Worm (Caenorhabditis elegans) whole organism, L3 larva: ENCODE data around the gene C06G3.3.
A peak's percentile ranks its signal among the peaks of the same experiment; 100 is the strongest.

ENCODE experiments used
- R02D3.7 ChIP-seq: fragments of 150-350 bp; optimal IDR thresholded peaks from 2 replicates; lab custom pipeline; 2014; ENCODE audit warnings: missing biosample characterization, missing genetic modification characterization
- aly-2 ChIP-seq: fragments of 150-350 bp; optimal IDR thresholded peaks from 2 replicates; lab custom pipeline; 2014; ENCODE audit warnings: missing biosample characterization, missing genetic modification characterization
- ama-1 ChIP-seq: fragments of 150-350 bp; optimal IDR thresholded peaks from 2 replicates; lab custom pipeline; 2018
- ceh-82 ChIP-seq: fragments of 150-350 bp; optimal IDR thresholded peaks from 2 replicates; lab custom pipeline; 2014; ENCODE audit warnings: missing biosample characterization, missing genetic modification characterization
- ceh-9 ChIP-seq: sonication (generic microtip); optimal IDR thresholded peaks from 2 replicates; lab custom pipeline; 2018; ENCODE audit warnings: missing biosample characterization, missing genetic modification characterization
- daf-12 ChIP-seq: fragments of 150-350 bp; optimal IDR thresholded peaks from 2 replicates; lab custom pipeline; 2014; ENCODE audit warnings: missing biosample characterization, missing genetic modification reagents, missing genetic modification characterization
- egl-5 ChIP-seq: fragments of 150-350 bp; optimal IDR thresholded peaks from 2 replicates; lab custom pipeline; 2017; ENCODE audit warnings: missing biosample characterization, missing genetic modification reagents, missing genetic modification characterization, inconsistent platforms
- elt-1 ChIP-seq: fragments of 150-350 bp; optimal IDR thresholded peaks from 2 replicates; lab custom pipeline; 2014; ENCODE audit warnings: missing biosample characterization, missing genetic modification characterization
- elt-2 ChIP-seq: sonication (generic microtip); optimal IDR thresholded peaks from 2 replicates; lab custom pipeline; 2016; ENCODE audit warnings: missing genetic modification reagents, mild to moderate bottlenecking, missing genetic modification characterization, missing compliant biosample characterization
- elt-3 ChIP-seq, 3 experiments: fragments of 150-350 bp in 1 of 3; sonication (generic microtip) in 2 of 3; optimal IDR thresholded peaks; 2 replicates in 2 of 3; 4 replicates in 1 of 3; lab custom pipeline; 2014 to 2017; ENCODE audit warnings: missing biosample characterization in 3 of 3, missing genetic modification characterization in 3 of 3
- eor-1 ChIP-seq, 2 experiments: fragments of 150-350 bp; optimal IDR thresholded peaks; 2 replicates each; lab custom pipeline; 2014 to 2018; ENCODE audit warnings: missing biosample characterization in 2 of 2, missing genetic modification characterization in 2 of 2
- fkh-10 ChIP-seq: sonication (generic microtip); optimal IDR thresholded peaks from 2 replicates; lab custom pipeline; 2017; ENCODE audit warnings: missing biosample characterization, missing genetic modification reagents, missing genetic modification characterization
- fkh-2 ChIP-seq: fragments of 150-350 bp; optimal IDR thresholded peaks from 2 replicates; lab custom pipeline; 2014; ENCODE audit warnings: missing biosample characterization, missing genetic modification reagents, missing genetic modification characterization
- fos-1 ChIP-seq: fragments of 150-350 bp; optimal IDR thresholded peaks from 2 replicates; lab custom pipeline; 2014; ENCODE audit warnings: missing biosample characterization, missing genetic modification characterization
- hmg-11 ChIP-seq: sonication (generic microtip); optimal IDR thresholded peaks from 2 replicates; lab custom pipeline; 2016; ENCODE audit warnings: missing genetic modification characterization, missing compliant biosample characterization
- jun-1 ChIP-seq: fragments of 150-350 bp; optimal IDR thresholded peaks from 2 replicates; lab custom pipeline; 2014; ENCODE audit warnings: missing biosample characterization, missing genetic modification reagents, missing genetic modification characterization
- lin-15B ChIP-seq: fragments of 150-350 bp; optimal IDR thresholded peaks from 2 replicates; lab custom pipeline; 2014; ENCODE audit warnings: missing biosample characterization, missing genetic modification characterization
- lsy-12 ChIP-seq: sonication (generic microtip); optimal IDR thresholded peaks from 2 replicates; lab custom pipeline; 2016; ENCODE audit warnings: mild to moderate bottlenecking, missing genetic modification characterization, missing compliant biosample characterization
- mdl-1 ChIP-seq: fragments of 150-350 bp; optimal IDR thresholded peaks from 2 replicates; lab custom pipeline; 2014; ENCODE audit warnings: missing biosample characterization, missing genetic modification characterization
- mml-1 ChIP-seq: fragments of 150-350 bp; sonication (generic microtip); optimal IDR thresholded peaks from 3 replicates; lab custom pipeline; 2014; ENCODE audit warnings: missing biosample characterization, missing genetic modification characterization
- nfya-1 ChIP-seq: sonication (generic microtip); optimal IDR thresholded peaks from 2 replicates; lab custom pipeline; 2017; ENCODE audit warnings: missing genetic modification characterization, mild to moderate bottlenecking, missing compliant biosample characterization, antibody characterized with exemption, moderate library complexity; ENCODE audit not compliant: insufficient read depth
- nhr-11 ChIP-seq: fragments of 150-350 bp; optimal IDR thresholded peaks from 2 replicates; lab custom pipeline; 2014; ENCODE audit warnings: missing biosample characterization, missing genetic modification characterization
- nhr-23 ChIP-seq: fragments of 150-350 bp; optimal IDR thresholded peaks from 2 replicates; lab custom pipeline; 2014; ENCODE audit warnings: missing biosample characterization, missing genetic modification reagents, missing genetic modification characterization
- nhr-237 ChIP-seq: fragments of 150-350 bp; optimal IDR thresholded peaks from 2 replicates; lab custom pipeline; 2014; ENCODE audit warnings: missing biosample characterization, missing genetic modification characterization
- nhr-43 ChIP-seq: sonication (generic microtip); optimal IDR thresholded peaks from 2 replicates; lab custom pipeline; 2016; ENCODE audit warnings: mild to moderate bottlenecking, missing genetic modification characterization, missing compliant biosample characterization; ENCODE audit not compliant: poor library complexity, severe bottlenecking
- nhr-76 ChIP-seq: fragments of 150-350 bp; sonication (generic microtip); optimal IDR thresholded peaks from 5 replicates; lab custom pipeline; 2014; ENCODE audit warnings: missing biosample characterization, missing genetic modification characterization
- pqm-1 ChIP-seq: fragments of 150-350 bp; optimal IDR thresholded peaks from 2 replicates; lab custom pipeline; 2017; ENCODE audit warnings: missing biosample characterization, missing genetic modification characterization, inconsistent platforms
- snpc-4 ChIP-seq: fragments of 150-350 bp; optimal IDR thresholded peaks from 2 replicates; lab custom pipeline; 2014; ENCODE audit warnings: missing biosample characterization, missing genetic modification characterization
- tbx-2 ChIP-seq: sonication (generic microtip); optimal IDR thresholded peaks from 2 replicates; lab custom pipeline; 2016; ENCODE audit warnings: mild to moderate bottlenecking, missing genetic modification characterization, missing compliant biosample characterization
- unc-39 ChIP-seq: sonication (generic microtip); optimal IDR thresholded peaks from 4 replicates; lab custom pipeline; 2017; ENCODE audit warnings: missing biosample characterization, missing genetic modification characterization
- unc-62 ChIP-seq: fragments of 150-350 bp; sonication (generic microtip); optimal IDR thresholded peaks from 4 replicates; lab custom pipeline; 2014; ENCODE audit warnings: missing biosample characterization, missing genetic modification reagents, missing genetic modification characterization
- ztf-11 ChIP-seq: fragments of 150-350 bp; optimal IDR thresholded peaks from 2 replicates; lab custom pipeline; 2014; ENCODE audit warnings: missing biosample characterization, missing genetic modification characterization
- ztf-4 ChIP-seq: fragments of 150-350 bp; optimal IDR thresholded peaks from 2 replicates; lab custom pipeline; 2014; ENCODE audit warnings: missing biosample characterization, missing genetic modification characterization

Gene C06G3.3

ce11 chrIV:7003323-7003722, 32.6 kb upstream of the C06G3.3 start, which contains the start of gene cht-3:
Gene cht-3, plus strand, starts transcription at chrIV:7003623.
- TF ChIP-seq fos-1 (tag; lab: Kevin White, UChicago) (no peak), ceh-82 (no peak), mdl-1 (no peak)

- TF ChIP-seq nfya-1 (tag; lab: Kevin White, UChicago) (no peak), R02D3.7 (tag; lab: Kevin White, UChicago) (no peak), nhr-43 (tag; lab: Kevin White, UChicago) (no peak), lsy-12 (tag; lab: Kevin White, UChicago) (no peak), nhr-23 (tag; lab: Kevin White, UChicago) (no peak), mdl-1 (no peak), fos-1 (tag; lab: Kevin White, UChicago) (no peak), egl-5 (no peak), snpc-4 (no peak), nhr-11 (tag; lab: Kevin White, UChicago) (no peak), elt-3 (tag; optimal IDR thresholded peaks at IDR 0.05; lab: Kevin White, UChicago) (no peak), ama-1 (lab: Kevin White, UChicago) (no peak), nhr-237 (tag; lab: Kevin White, UChicago) (no peak), unc-62 (GFP tag; lab: Kevin White, UChicago) (no peak)
Observed at ce11 chrIV:7009531-7009930, 26.4 kb upstream of the C06G3.3 start, which contains the start of gene C25A8.2. Gene C25A8.2, plus strand, starts transcription at chrIV:7009831.

ce11 chrIV:7010195-7010594, 25.7 kb upstream of the C06G3.3 start:
- TF ChIP-seq lsy-12 (tag; lab: Kevin White, UChicago) (no peak), fkh-2 (tag; lab: Kevin White, UChicago) (no peak), hmg-11 (tag; lab: Kevin White, UChicago) (no peak), R02D3.7 (tag; lab: Kevin White, UChicago) (no peak), mml-1 (tag; lab: Kevin White, UChicago) (no peak), elt-2 (tag; lab: Kevin White, UChicago) (no peak)

ce11 chrIV:7010835-7011234, 25.1 kb upstream of the C06G3.3 start, which contains the start of gene C25A8.1:
Gene C25A8.1, plus strand, starts transcription at chrIV:7011135.
- TF ChIP-seq eor-1 (tag; optimal IDR thresholded peaks at IDR 0.05; lab: Kevin White, UChicago) (no peak), elt-1 (tag; lab: Kevin White, UChicago) (no peak), nhr-43 (tag; lab: Kevin White, UChicago) (no peak), nhr-76 (no peak), ceh-82 (no peak), pqm-1 (no peak), tbx-2 (tag; lab: Kevin White, UChicago) (no peak), ceh-9 (tag; lab: Kevin White, UChicago) (no peak), unc-39 (no peak), nfya-1 (tag; lab: Kevin White, UChicago) (no peak), ama-1 (lab: Kevin White, UChicago) (no peak), nhr-237 (tag; lab: Kevin White, UChicago) (no peak)

ce11 chrIV:7011728-7012127, 24.2 kb upstream of the C06G3.3 start, which contains the start of gene trxr-1:
Gene trxr-1, plus strand, starts transcription at chrIV:7011954.
- TF ChIP-seq hmg-11 (tag; lab: Kevin White, UChicago), result peak; percentile 15
- no peak for TF ChIP-seq elt-2 (tag; lab: Kevin White, UChicago)
- TF ChIP-seq, all 47 proteins: peak for 1

- no peak for TF ChIP-seq snpc-4
- TF ChIP-seq ama-1 (lab: Kevin White, UChicago), result no peak
- TF ChIP-seq lsy-12 (tag; lab: Kevin White, UChicago), result no peak
- TF ChIP-seq fos-1 (tag; lab: Kevin White, UChicago), result no peak
- no peak for TF ChIP-seq lin-15B (tag; lab: Kevin White, UChicago)
- TF ChIP-seq daf-12 (tag; lab: Kevin White, UChicago), result no peak
- no peak for TF ChIP-seq aly-2 (tag; lab: Kevin White, UChicago)
- no peak for TF ChIP-seq jun-1 (tag; lab: Kevin White, UChicago)
- no peak for TF ChIP-seq nhr-11 (tag; lab: Kevin White, UChicago)
- TF ChIP-seq ceh-82, result no peak
- no peak for TF ChIP-seq ztf-11 (tag; lab: Kevin White, UChicago)
- no peak for TF ChIP-seq nhr-76
- no peak for TF ChIP-seq nhr-237 (tag; lab: Kevin White, UChicago)
- TF ChIP-seq fkh-10 (GFP tag; lab: Kevin White, UChicago), result no peak
- TF ChIP-seq ceh-9 (tag; lab: Kevin White, UChicago), result no peak
- no peak for TF ChIP-seq nhr-23 (tag; lab: Kevin White, UChicago)
- TF ChIP-seq unc-39, result no peak
- TF ChIP-seq ztf-4 (tag; lab: Kevin White, UChicago), result no peak
Observed at ce11 chrIV:7012214-7012613, 23.7 kb upstream of the C06G3.3 start.
